Fruit fly (Drosophila melanogaster): ENCODE results near the gene B4.
A peak's percentile ranks its signal among the peaks of the same experiment; 100 is the strongest.

B4 gene

DNA sequence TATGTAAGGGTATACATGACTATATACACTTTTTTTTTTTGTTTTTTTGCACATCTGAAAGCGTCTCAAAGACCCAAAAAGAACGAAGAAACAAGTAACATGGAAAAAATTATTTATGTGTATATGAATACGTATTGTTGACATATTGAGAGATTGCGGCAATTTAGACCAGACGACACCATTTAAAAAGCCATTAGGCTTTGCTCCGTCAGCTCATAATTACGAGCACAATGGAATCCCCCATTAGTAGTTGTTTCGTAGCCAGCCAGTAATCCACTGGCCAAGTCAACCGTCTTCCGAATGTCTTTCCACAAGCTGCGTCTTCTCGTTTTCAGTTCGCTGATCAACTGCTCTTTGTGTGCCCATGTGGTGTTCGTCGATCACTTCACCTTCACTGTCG lies 21.6 kb downstream of the B4 start, which contains the start of gene CG33640:
Gene CG33640, plus strand, starts transcription at position 301 of the 400 bp plus-strand sequence.
- no peak for TF ChIP-seq h (optimal IDR thresholded peaks at IDR 0.05)
- TF ChIP-seq ttk (optimal IDR thresholded peaks at IDR 0.05), result no peak
- no peak for TF ChIP-seq psq (optimal IDR thresholded peaks at IDR 0.05)
- TF ChIP-seq Myc (optimal IDR thresholded peaks at IDR 0.05), result no peak
- TF ChIP-seq Sin3A (optimal IDR thresholded peaks at IDR 0.05), result no peak
- TF ChIP-seq insv (optimal IDR thresholded peaks at IDR 0.05), result no peak

DNA sequence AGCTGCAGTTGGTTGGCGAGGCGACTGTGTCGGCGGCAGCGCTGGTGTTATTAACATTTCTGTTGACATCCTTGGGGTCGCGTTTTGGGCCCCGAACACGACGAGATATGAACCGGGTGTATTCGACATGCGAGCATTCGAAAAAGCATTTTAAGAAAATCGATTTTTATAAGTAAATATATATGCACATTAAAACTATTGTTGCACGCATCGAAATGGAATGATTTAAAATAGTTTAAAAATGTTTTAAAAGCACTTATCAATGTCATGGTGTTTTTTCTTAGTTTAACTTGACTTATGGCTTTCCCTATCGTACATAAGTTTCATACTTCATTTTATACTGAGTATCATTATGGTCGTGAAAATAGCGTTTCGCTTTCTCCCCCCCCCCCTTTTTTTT lies 27.3 kb downstream of the B4 start:
- TF ChIP-seq ttk (optimal IDR thresholded peaks at IDR 0.05), result no peak

DNA sequence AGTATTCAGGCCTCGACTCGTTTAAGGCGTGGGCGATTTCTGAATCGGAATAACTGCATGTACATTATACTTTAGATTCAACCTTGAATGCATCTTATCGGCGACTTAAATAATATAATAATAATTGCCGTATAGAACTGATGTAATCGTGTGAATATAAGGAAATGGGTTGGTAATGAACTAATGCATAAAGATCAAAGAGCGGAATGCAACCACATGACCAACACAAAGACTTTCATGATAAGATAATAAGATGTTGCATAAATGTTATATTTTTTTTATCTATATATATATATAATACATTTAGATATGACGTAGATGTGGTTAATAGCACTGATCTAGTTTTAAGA lies 33.5 kb downstream of the B4 start:
- TF ChIP-seq h (optimal IDR thresholded peaks at IDR 0.05) (no peak), Myc (optimal IDR thresholded peaks at IDR 0.05) (no peak), psq (optimal IDR thresholded peaks at IDR 0.05) (no peak), insv (optimal IDR thresholded peaks at IDR 0.05) (no peak), ttk (optimal IDR thresholded peaks at IDR 0.05) (no peak), Sin3A (optimal IDR thresholded peaks at IDR 0.05) (no peak)

DNA sequence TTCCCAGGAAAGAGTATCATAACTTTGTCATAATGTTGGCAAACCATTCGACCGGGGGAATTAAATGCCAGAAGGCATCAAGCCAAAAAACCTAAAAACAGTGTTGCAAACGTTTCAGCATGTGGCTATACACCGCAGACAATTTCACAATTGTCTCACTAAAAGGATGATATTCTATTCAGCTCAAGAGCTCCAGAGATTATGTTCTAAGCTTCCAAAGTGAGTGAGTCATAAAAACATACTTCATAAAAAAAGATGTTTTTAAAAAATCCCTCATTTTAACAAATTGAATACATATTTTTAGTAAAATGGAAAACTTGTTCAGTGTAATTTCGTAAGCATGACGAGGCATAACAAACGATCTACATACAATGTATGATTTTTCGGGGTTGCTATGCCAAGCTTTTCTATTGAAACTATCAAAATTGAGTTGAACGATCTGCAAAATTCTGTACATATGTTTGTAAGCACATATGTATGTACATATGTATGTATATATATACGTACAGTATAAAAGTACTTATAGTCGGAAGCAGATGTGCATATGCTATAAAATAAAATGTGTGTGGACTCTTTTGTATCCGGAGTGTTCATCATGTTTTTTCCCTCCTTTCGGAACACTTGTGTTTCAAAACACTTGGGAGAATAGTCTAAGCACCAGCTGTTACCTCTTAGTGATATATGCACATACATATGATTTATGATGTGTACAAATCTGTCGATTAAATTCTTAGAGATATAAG lies 34.0 kb downstream of the B4 start:
- TF ChIP-seq insv (optimal IDR thresholded peaks at IDR 0.05) (no peak), Sin3A (optimal IDR thresholded peaks at IDR 0.05) (no peak), Myc (optimal IDR thresholded peaks at IDR 0.05) (no peak), psq (optimal IDR thresholded peaks at IDR 0.05) (no peak), ttk (optimal IDR thresholded peaks at IDR 0.05) (no peak), h (optimal IDR thresholded peaks at IDR 0.05) (no peak)

DNA sequence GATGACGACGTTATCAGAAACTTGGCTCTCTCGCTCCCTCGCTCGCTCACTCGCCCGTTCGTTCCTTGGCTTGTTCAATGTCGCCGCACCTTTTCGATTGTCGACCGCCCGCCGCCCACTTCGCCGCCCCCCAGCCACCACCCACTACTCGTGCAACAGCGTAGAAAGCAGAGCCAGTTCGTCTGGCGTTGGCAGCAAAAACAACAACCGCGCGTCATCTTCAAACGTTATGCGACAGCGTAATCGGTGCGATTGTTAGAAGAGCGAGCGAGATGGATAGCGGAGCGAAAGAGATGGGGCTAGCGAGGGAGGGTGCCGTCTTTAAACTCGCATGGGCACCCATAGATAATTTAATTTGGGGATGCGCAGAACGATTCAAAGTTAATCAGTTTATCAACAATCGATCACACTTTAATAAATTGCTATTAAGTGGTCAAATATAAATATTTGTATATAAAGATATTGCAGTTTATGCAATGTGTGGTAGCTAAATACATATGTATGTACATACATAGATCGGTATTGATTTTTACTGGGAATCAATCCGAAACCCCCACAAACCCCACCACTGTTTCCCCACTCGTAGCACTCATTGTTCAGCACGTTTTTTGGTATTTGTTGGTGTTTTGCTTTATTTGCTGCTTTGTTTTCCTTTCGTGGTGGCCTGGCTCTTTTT lies 34.7 kb downstream of the B4 start:
- TF ChIP-seq Myc (optimal IDR thresholded peaks at IDR 0.05) (no peak), psq (optimal IDR thresholded peaks at IDR 0.05) (no peak), insv (optimal IDR thresholded peaks at IDR 0.05) (no peak), ttk (optimal IDR thresholded peaks at IDR 0.05) (no peak), h (optimal IDR thresholded peaks at IDR 0.05) (no peak), Sin3A (optimal IDR thresholded peaks at IDR 0.05) (no peak)

DNA sequence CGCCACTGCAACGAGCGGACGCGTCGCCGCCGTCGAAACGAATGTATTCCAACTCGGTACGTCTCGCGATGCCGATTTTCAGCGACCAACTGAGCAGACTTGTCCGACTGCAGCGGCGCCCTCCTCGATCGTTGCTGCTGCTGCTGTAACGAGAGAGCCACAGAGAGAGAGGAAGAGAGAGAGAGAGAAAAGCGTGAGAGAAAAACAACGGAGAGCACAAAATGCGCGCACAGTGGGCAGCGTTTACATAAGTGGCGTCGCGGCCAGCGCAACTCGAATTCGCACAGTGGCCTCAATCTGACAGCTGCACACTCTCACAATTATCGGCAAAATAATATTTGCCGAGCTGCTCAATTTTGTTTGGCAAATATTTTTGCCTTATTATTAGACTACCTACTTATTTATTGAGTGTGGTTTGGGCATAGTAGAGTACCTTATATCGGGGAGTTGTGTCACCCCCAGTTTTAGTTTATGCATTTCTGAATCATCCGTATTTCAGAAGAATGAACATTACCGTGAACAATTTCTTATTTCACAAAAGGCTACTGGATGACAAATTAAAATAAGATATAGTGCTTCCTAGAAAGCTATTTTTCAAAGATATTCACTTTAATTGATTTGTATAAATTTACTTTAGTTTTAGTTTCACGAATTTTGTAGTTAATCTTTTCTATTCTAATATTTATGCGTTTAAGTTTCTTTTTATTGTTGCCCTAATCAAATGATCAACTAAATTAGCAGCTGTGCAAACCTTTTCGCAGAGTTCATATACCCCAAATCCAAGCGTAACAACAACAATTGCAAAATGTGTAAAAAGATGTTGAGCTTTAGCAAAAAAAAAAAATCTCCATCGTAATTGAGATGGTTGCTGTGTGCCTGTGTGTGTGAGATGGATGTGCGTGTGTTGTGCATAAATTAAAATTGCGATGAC lies 35.5 kb downstream of the B4 start:
- TF ChIP-seq insv (optimal IDR thresholded peaks at IDR 0.05), result peak; percentile 35
- TF ChIP-seq Myc (optimal IDR thresholded peaks at IDR 0.05), result no peak

DNA sequence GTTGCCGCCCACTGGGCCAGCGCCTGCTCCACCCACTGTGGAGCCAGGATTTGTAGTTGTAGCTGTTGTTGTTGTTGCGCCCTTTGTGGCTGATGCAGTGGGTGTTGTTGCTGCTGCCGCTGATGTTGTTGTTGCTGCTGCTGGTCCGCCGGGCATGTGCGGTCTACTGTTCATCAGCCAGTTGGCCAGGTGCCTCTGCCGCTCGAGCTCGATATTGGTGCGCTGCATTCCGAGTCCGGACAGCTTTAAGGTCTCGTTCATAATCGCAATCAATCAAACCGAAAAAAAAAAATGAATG lies 36.1 kb downstream of the B4 start:
- TF ChIP-seq h (optimal IDR thresholded peaks at IDR 0.05) (peak; percentile 60), insv (optimal IDR thresholded peaks at IDR 0.05) (peak; percentile 85), ttk (optimal IDR thresholded peaks at IDR 0.05) (no peak)

DNA sequence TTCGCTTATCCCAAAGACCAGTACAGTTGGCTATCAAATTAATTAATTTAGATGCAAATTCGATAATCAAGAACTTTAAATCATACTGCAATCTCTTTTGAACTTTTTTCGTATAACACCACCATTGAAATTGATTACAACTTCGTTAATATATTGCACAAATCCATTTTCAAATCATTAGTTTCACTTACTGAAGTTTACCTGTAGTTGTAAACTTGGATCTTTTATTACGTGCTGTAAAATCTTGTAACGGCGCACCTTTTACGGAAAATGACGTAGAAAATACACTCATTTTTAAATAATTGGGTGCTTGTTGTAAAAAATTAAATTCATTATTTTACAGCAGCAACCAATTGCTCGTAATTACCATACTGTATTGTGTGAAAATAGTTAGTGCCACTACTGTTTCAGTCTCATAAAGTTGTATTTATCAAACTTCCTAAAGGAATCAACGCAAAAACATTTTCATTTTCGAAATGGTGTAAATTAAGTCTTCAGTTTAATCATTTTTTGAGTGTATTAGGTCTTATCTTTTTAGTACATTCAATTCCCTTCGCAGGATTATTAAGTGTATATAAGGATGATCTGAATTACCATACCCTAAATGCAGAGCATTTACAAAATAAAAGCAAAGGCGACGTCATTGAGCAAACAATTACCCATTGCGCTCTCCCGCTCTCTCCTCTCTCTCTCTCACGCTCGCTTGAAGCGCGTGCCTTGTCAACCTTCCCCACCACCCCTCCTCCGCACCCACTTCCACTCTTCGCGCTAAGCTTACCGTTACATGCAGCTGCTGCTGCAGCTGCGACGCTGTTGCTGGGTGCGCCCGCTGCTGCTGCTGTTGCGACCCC lies 36.7 kb downstream of the B4 start:
- TF ChIP-seq ttk (optimal IDR thresholded peaks at IDR 0.05) (no peak), Myc (optimal IDR thresholded peaks at IDR 0.05) (no peak), psq (optimal IDR thresholded peaks at IDR 0.05) (no peak)

DNA sequence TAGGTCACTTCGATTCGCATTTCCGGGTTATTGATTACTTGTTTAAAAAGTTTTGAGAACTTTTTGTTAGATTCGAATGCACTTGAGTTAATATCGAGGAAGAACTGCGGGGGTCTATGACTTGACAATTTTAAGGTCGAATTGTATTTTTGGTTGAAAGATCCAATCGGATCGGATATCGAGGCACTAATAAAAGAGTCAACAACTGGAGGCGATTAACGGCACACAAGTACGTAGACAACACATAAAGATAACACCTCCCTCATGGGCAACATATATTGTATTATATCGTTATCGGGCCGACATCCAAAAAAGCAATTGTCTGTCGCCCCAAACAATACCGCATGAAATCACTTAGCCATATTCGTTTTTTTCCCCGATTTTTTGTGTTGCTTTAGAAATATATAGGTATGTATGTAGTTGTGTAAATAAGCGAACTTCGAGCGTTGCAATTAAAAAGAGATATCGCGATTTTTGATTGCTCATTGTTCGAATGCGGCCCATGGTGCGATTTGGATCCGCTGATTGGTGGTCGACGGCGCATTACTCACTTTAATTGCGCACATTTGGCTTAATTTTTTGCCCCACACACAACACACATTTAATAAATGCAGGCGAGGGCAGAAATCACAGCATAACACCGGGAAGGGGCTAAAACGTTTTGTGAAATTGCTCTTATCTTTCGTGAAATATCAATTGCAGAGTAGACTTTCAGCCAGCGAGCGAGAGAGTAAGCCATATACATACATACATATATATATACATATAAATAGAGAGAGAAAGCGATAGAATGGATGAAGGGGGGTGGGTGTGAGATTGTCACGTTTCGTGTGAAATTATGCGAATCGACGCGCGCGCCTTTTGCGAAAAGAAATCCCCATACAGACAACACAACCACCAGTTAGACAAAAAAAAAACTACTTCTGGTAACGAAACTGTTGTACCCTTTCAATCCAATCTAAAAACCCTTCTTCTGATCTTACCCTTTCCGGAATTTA lies 38.0 kb downstream of the B4 start:
- no peak for TF ChIP-seq insv (optimal IDR thresholded peaks at IDR 0.05)
- no peak for TF ChIP-seq ttk (optimal IDR thresholded peaks at IDR 0.05)
- TF ChIP-seq Myc (optimal IDR thresholded peaks at IDR 0.05), result no peak
- TF ChIP-seq h (optimal IDR thresholded peaks at IDR 0.05), result no peak
- TF ChIP-seq Sin3A (optimal IDR thresholded peaks at IDR 0.05), result no peak
- no peak for TF ChIP-seq psq (optimal IDR thresholded peaks at IDR 0.05)

DNA sequence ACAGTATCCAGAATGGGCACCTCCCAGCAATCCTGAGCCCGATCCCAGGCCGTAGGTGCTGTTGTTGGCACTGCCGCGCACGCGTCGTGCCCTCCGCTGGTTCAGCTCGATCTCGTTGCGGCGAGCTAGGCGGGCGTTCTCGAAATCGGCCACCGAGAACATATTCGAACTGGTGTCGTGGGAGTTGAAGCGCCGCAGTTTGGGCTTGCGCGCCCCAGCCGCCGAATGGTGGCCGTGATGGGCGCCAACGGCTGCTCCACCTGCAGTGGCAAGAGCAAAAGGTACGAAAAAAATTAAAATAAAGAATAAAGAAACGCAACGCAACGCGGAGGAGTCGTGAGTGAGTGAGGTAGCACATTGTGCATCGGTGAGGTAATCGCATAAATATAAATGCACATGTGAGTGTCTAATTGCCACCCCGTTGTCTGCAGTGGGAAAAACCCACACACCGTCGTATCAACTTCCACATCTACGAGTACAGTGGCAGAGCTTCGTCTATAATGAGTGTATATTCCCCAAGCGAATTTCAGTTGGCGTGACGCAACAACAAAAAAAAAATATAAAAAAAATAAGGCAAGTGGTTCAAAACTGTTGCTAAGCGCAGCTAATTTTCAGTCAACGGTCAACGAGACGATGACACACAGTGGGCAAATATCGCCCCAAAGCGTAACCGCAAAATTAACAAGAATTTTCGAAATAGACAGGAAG lies 39.4 kb downstream of the B4 start:
- TF ChIP-seq Myc (optimal IDR thresholded peaks at IDR 0.05), result no peak
- TF ChIP-seq h (optimal IDR thresholded peaks at IDR 0.05), result no peak

DNA sequence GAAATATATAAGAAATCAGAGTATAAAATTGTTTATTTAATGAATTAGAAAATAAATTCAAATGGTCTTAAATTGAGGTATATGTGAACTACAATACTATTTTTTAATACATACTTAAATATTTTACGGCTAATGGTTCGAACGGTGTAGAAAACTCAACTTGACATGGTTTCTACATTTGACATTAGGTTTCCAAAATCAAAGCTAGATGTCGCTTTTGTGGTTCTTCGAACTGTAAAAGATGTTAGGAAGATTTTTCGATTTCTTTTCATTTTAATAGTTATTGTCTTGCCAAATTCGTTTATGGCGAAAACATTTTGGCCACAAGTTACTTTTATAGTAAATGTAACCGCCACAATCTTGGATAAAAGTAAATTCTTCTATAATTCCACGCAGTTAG lies 48.7 kb downstream of the B4 start:
- TF ChIP-seq psq (optimal IDR thresholded peaks at IDR 0.05), result no peak
- TF ChIP-seq insv (optimal IDR thresholded peaks at IDR 0.05), result no peak
- TF ChIP-seq Sin3A (optimal IDR thresholded peaks at IDR 0.05), result no peak
- no peak for TF ChIP-seq Myc (optimal IDR thresholded peaks at IDR 0.05)
- no peak for TF ChIP-seq h (optimal IDR thresholded peaks at IDR 0.05)
- no peak for TF ChIP-seq ttk (optimal IDR thresholded peaks at IDR 0.05)
